Worm (Caenorhabditis elegans) whole organism, L2 larva: ENCODE measurements around the gene fbxa-60.
A peak's percentile ranks its signal among the peaks of the same experiment; 100 is the strongest.

Experiments
- C34F6.9 ChIP-seq: fragments of 150-350 bp; optimal IDR thresholded peaks from 2 replicates; lab custom pipeline; 2014; ENCODE audit warnings: missing biosample characterization, missing genetic modification characterization
- Y55F3AM.14 ChIP-seq: fragments of 200-800 bp; sonication (Bioruptor generic); optimal IDR thresholded peaks from 2 replicates; lab custom pipeline; 2018; ENCODE audit warnings: mild to moderate bottlenecking, missing genetic modification characterization, missing compliant biosample characterization
- ZK546.5 ChIP-seq: sonication (generic microtip); optimal IDR thresholded peaks from 2 replicates; lab custom pipeline; 2017; ENCODE audit warnings: missing biosample characterization, missing genetic modification characterization
- alr-1 ChIP-seq: fragments of 150-350 bp; optimal IDR thresholded peaks from 2 replicates; lab custom pipeline; 2014; ENCODE audit warnings: missing biosample characterization, missing genetic modification characterization
- blmp-1 ChIP-seq: sonication (generic microtip); optimal IDR thresholded peaks from 2 replicates; lab custom pipeline; 2017; ENCODE audit warnings: missing genetic modification characterization, mild to moderate bottlenecking, missing compliant biosample characterization, antibody characterized with exemption, moderate library complexity; ENCODE audit not compliant: insufficient read depth
- ceh-16 ChIP-seq: fragments of 150-350 bp; optimal IDR thresholded peaks from 2 replicates; lab custom pipeline; 2014; ENCODE audit warnings: missing biosample characterization, missing genetic modification characterization
- ceh-82 ChIP-seq: fragments of 150-350 bp; optimal IDR thresholded peaks from 2 replicates; lab custom pipeline; 2014; ENCODE audit warnings: missing biosample characterization, missing genetic modification characterization
- crh-2 ChIP-seq: sonication (generic microtip); optimal IDR thresholded peaks from 2 replicates; lab custom pipeline; 2017; ENCODE audit warnings: missing biosample characterization, missing genetic modification characterization
- dmd-4 ChIP-seq: sonication (generic microtip); optimal IDR thresholded peaks from 2 replicates; lab custom pipeline; 2017; ENCODE audit warnings: missing biosample characterization, missing genetic modification characterization
- egl-27 ChIP-seq: sonication (generic microtip); optimal IDR thresholded peaks from 3 replicates; lab custom pipeline; 2017; ENCODE audit warnings: missing biosample characterization, missing genetic modification reagents, missing genetic modification characterization
- elt-1 ChIP-seq: fragments of 150-350 bp; optimal IDR thresholded peaks from 2 replicates; lab custom pipeline; 2014; ENCODE audit warnings: missing biosample characterization, missing genetic modification characterization
- elt-3 ChIP-seq: sonication (generic microtip); optimal IDR thresholded peaks from 2 replicates; lab custom pipeline; 2017; ENCODE audit warnings: missing biosample characterization, missing genetic modification characterization
- fos-1 ChIP-seq: fragments of 150-350 bp; optimal IDR thresholded peaks from 2 replicates; lab custom pipeline; 2014; ENCODE audit warnings: missing biosample characterization, missing genetic modification characterization
- gmeb-1 ChIP-seq: fragments of 150-350 bp; optimal IDR thresholded peaks from 2 replicates; lab custom pipeline; 2014; ENCODE audit warnings: missing biosample characterization, missing genetic modification characterization
- lin-13 ChIP-seq: fragments of 150-350 bp; optimal IDR thresholded peaks from 2 replicates; lab custom pipeline; 2014; ENCODE audit warnings: missing biosample characterization, missing genetic modification reagents, missing genetic modification characterization
- lsy-2 ChIP-seq, 2 experiments: fragments of 150-350 bp in 1 of 2; sonication (generic microtip) in 1 of 2; optimal IDR thresholded peaks; 2 replicates each; lab custom pipeline; 2014 to 2017; ENCODE audit warnings: missing biosample characterization in 2 of 2, missing genetic modification characterization in 2 of 2
- nhr-10 ChIP-seq: sonication (generic microtip); optimal IDR thresholded peaks from 2 replicates; lab custom pipeline; 2017; ENCODE audit warnings: missing biosample characterization, missing genetic modification characterization
- nhr-129 ChIP-seq: fragments of 150-350 bp; optimal IDR thresholded peaks from 2 replicates; lab custom pipeline; 2014; ENCODE audit warnings: missing biosample characterization, missing genetic modification characterization
- nhr-23 ChIP-seq: fragments of 150-350 bp; optimal IDR thresholded peaks from 2 replicates; lab custom pipeline; 2014; ENCODE audit warnings: missing biosample characterization, missing genetic modification reagents, missing genetic modification characterization
- nhr-237 ChIP-seq: fragments of 150-350 bp; optimal IDR thresholded peaks from 2 replicates; lab custom pipeline; 2014; ENCODE audit warnings: missing biosample characterization, missing genetic modification characterization
- nhr-25 ChIP-seq: fragments of 150-350 bp; sonication (generic microtip); optimal IDR thresholded peaks from 3 replicates; lab custom pipeline; 2014; ENCODE audit warnings: missing biosample characterization, missing genetic modification characterization
- peb-1 ChIP-seq: fragments of 150-350 bp; optimal IDR thresholded peaks from 2 replicates; lab custom pipeline; 2014; ENCODE audit warnings: missing biosample characterization, missing genetic modification characterization
- sma-3 ChIP-seq: sonication (generic microtip); optimal IDR thresholded peaks from 2 replicates; lab custom pipeline; 2016; ENCODE audit warnings: missing genetic modification reagents, missing genetic modification characterization, missing compliant biosample characterization
- sma-9 ChIP-seq, 2 experiments: fragments of 150-350 bp in 1 of 2; sonication (generic microtip) in 1 of 2; optimal IDR thresholded peaks; 2 replicates each; lab custom pipeline; 2014 to 2016; ENCODE audit warnings: missing genetic modification characterization in 2 of 2, mild to moderate bottlenecking in 1 of 2, missing biosample characterization in 1 of 2, missing compliant biosample characterization in 1 of 2, missing genetic modification reagents in 1 of 2, moderate library complexity in 1 of 2
- snpc-4 ChIP-seq: fragments of 150-350 bp; optimal IDR thresholded peaks from 2 replicates; lab custom pipeline; 2014; ENCODE audit warnings: missing biosample characterization, missing genetic modification characterization
- unc-39 ChIP-seq: fragments of 150-350 bp; optimal IDR thresholded peaks from 2 replicates; lab custom pipeline; 2014; ENCODE audit warnings: missing biosample characterization, missing genetic modification characterization
- unc-55 ChIP-seq: fragments of 150-350 bp; sonication (generic microtip); optimal IDR thresholded peaks from 3 replicates; lab custom pipeline; 2014; ENCODE audit warnings: missing biosample characterization, missing genetic modification reagents, missing genetic modification characterization
- zag-1 ChIP-seq: fragments of 150-350 bp; optimal IDR thresholded peaks from 2 replicates; lab custom pipeline; 2014; ENCODE audit warnings: missing biosample characterization, missing genetic modification characterization
- ztf-11 ChIP-seq: sonication (generic microtip); optimal IDR thresholded peaks from 2 replicates; lab custom pipeline; 2017; ENCODE audit warnings: missing biosample characterization, missing genetic modification characterization

The fbxa-60 gene

ce11 chrIII:916897-917296 is 29.2 kb downstream of the fbxa-60 start, which contains the start of gene idpp-13:
idpp-13 (minus strand) TSS chrIII:916997.
- no peak for TF ChIP-seq blmp-1 (tag; lab: Kevin White, UChicago)
- no peak for TF ChIP-seq egl-27 (tag; lab: Kevin White, UChicago)
- no peak for TF ChIP-seq alr-1 (tag; lab: Kevin White, UChicago)
- no peak for TF ChIP-seq elt-3 (tag; lab: Kevin White, UChicago)
- TF ChIP-seq crh-2 (tag; lab: Kevin White, UChicago), result no peak

DNA sequence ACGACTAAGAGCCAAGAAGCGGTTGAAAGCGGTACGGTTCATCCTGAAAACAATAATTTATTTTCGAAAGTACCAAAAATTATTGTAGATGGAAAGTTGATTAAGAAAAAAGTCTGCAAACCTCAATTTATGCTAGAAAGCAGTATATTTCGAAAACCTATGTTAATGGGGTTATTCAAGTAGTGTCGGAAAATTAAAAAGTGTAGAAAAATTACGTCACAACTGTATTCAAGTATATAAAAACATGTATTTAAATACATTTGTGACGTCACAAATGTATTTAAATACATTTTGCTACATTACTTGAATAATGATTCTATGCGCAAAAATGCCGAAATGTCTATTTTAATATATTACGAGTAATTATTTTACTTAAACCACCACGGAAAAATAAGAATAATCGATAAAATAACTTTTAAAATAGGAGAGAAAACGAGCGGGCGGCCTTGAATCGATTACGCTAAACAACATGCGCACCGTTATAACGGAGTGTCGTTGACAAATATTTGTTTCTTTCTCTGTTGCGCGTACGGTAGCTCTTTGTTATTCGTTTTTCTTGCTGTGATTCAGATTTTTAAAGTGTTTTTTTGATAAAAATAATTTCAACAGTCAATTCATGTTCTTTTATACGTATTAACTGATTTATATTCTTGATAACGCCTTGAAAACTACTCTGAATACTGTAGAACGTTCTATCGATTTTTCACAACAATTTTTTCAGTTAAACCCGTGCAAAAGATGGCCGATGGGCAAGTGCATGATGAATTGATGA is 35.4 kb downstream of the fbxa-60 start, which contains the start of the genes F23H11.5 and bra-2:
Gene F23H11.5, minus strand, starts transcription at position 51 of the 772 bp plus-strand sequence.
Gene bra-2, plus strand, starts transcription at position 722 of the 772 bp plus-strand sequence.
- TF ChIP-seq unc-55 (GFP tag; lab: Kevin White, UChicago), result peak; percentile 69
- no peak for TF ChIP-seq unc-39 (tag; lab: Kevin White, UChicago)
- TF ChIP-seq lsy-2 (tag; optimal IDR thresholded peaks at IDR 0.05; lab: Kevin White, UChicago), result peak in 1 of 2 experiments; percentile 70
- TF ChIP-seq crh-2 (tag; lab: Kevin White, UChicago), result peak; percentile 23
- TF ChIP-seq fos-1 (tag; lab: Kevin White, UChicago), result no peak
- TF ChIP-seq nhr-129 (tag; lab: Kevin White, UChicago), result peak; percentile 4
- TF ChIP-seq C34F6.9 (tag; lab: Kevin White, UChicago), result peak; percentile 63

DNA sequence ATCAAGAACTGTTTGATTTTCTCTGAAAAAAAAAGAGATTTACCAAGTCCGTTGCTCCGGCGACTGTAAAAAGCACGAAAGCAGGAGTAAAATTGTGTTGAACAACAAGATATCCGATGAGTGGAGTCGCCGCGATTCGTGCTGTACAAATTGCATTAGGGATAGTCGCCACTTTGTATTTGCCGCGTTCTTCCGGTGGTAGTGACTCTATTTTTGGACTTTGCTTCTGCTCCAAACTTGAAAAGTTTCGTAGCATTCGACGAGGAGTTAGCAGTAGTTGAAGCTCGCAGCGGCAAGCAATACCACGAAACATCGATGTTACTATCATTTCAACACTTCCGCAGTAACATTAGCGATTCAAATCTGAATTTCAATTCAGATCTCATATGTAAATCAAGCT is 36.6 kb downstream of the fbxa-60 start, which contains the start of gene crls-1:
Gene crls-1, minus strand, starts transcription at position 363 of the 400 bp plus-strand sequence.
- TF ChIP-seq elt-1 (tag; lab: Kevin White, UChicago) (no peak), gmeb-1 (tag; lab: Kevin White, UChicago) (no peak), sma-3 (GFP tag; lab: Kevin White, UChicago) (no peak), ztf-11 (tag; lab: Kevin White, UChicago) (no peak), sma-9 (GFP tag; optimal IDR thresholded peaks at IDR 0.05; lab: Kevin White, UChicago) (no peak), sma-9 (tag; optimal IDR thresholded peaks at IDR 0.05; lab: Kevin White, UChicago) (no peak), C34F6.9 (tag; lab: Kevin White, UChicago) (no peak), lsy-2 (tag; optimal IDR thresholded peaks at IDR 0.05; lab: Kevin White, UChicago) (peak in 1 of 2 experiments; percentile 14), ceh-82 (tag; lab: Kevin White, UChicago) (no peak), nhr-23 (no peak)

- peak; percentile 59 for TF ChIP-seq nhr-129 (tag; lab: Kevin White, UChicago)
- peak; percentile 22 for TF ChIP-seq nhr-25 (tag; lab: Kevin White, UChicago)
- peak; percentile 93 for TF ChIP-seq fos-1 (tag; lab: Kevin White, UChicago)
- TF ChIP-seq lsy-2 (tag; optimal IDR thresholded peaks at IDR 0.05; lab: Kevin White, UChicago), result peak in 1 of 2 experiments; percentile 31
- TF ChIP-seq C34F6.9 (tag; lab: Kevin White, UChicago), result peak; percentile 41
- no peak for TF ChIP-seq zag-1 (tag; lab: Kevin White, UChicago)
Measured at ce11 chrIII:907990-908389, 38.1 kb downstream of the fbxa-60 start.

DNA sequence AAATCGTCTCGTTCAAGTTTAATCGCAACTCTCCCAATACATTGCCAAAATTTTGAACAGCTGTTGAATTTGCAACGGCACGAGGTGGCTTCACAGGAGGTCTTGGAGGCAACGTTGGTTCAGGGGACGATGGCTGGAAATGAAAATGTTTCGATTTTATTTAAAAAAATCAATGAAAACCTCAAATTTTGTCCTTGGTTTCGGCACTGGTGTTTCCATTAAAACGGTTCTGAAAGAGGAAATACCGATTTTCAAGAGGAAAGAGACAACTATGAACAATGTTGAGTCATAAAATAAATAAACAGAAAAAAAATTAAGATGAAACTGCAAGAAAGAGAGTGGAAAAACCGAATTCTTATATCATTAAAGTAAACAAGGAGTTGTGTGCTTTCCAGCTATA is 38.8 kb downstream of the fbxa-60 start, which contains the start of gene F23H11.4:
Gene F23H11.4, minus strand, starts transcription at position 229 of the 400 bp plus-strand sequence.
- TF ChIP-seq nhr-25 (tag; lab: Kevin White, UChicago) (no peak), dmd-4 (tag; lab: Kevin White, UChicago) (no peak), fos-1 (tag; lab: Kevin White, UChicago) (no peak), snpc-4 (tag; lab: Kevin White, UChicago) (no peak), sma-3 (GFP tag; lab: Kevin White, UChicago) (no peak), ceh-16 (no peak), Y55F3AM.14 (no peak)

DNA sequence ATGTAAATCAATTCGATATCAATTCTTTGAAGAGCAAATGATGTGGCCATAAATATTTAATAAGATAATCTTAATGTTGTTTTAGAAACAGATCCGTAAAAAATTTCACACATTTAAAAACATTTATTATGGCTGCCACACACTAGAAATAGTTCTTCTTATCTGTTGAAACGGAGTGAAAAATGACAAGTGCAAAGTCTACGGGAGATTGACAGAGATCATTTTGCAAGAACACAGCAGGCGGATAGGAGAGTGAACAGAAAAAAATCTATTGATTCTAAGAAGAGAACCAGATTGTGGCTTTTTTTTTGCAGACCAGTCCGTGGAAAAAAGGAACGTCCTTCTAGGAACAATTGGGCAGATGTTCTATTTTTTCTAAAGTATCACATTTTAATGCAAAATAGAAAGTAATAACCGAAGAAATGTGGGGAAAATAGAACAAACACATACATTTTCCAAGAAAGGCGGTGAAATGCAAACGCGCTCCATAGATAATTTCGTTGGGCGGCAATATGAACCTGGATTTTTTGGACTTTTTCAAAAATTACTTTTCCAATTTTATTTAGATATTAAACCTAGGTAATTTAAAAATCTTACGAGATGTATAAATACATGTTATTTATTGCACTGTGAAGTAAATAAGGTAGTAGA is 44.4 kb downstream of the fbxa-60 start:
- TF ChIP-seq ztf-11 (tag; lab: Kevin White, UChicago) (no peak), lin-13 (GFP tag; lab: Kevin White, UChicago) (peak; percentile 34), elt-3 (tag; lab: Kevin White, UChicago) (no peak), gmeb-1 (tag; lab: Kevin White, UChicago) (peak; percentile 54), nhr-10 (no peak), unc-39 (tag; lab: Kevin White, UChicago) (no peak), nhr-237 (tag; lab: Kevin White, UChicago) (no peak), peb-1 (tag; lab: Kevin White, UChicago) (no peak), ZK546.5 (no peak), C34F6.9 (tag; lab: Kevin White, UChicago) (peak; percentile 35), lsy-2 (tag; optimal IDR thresholded peaks at IDR 0.05; lab: Kevin White, UChicago) (peak in 1 of 2 experiments; percentile 44)
